Worm (Caenorhabditis elegans) whole organism, L4 larva: Measurements from ENCODE around the gene arp-11.

ENCODE experiments used
- F44E2.7 ChIP-seq: fragments of 200-800 bp; sonication (Bioruptor generic); IDR thresholded peaks from 2 replicates; pipeline ENCODE4 v2.1.2; 2022; ENCODE audit warnings: missing genetic modification characterization, missing compliant biosample characterization
- R02D3.7 ChIP-seq: fragments of 150-350 bp; sonication (generic microtip); optimal IDR thresholded peaks from 3 replicates; lab custom pipeline; 2014; ENCODE audit warnings: missing biosample characterization, missing genetic modification characterization
- Y5F2A.4 ChIP-seq: fragments of 200-800 bp; sonication (Bioruptor generic); optimal IDR thresholded peaks from 2 replicates; lab custom pipeline; 2018; ENCODE audit warnings: mild to moderate bottlenecking, missing genetic modification characterization, missing compliant biosample characterization
- ZK546.5 ChIP-seq, 2 experiments: sonication (generic microtip); optimal IDR thresholded peaks; 2 replicates each; lab custom pipeline; 2017; ENCODE audit warnings: missing biosample characterization in 2 of 2, missing genetic modification characterization in 2 of 2
- aha-1 ChIP-seq: fragments of 150-350 bp; peaks from one replicate; lab custom pipeline; 2014; ENCODE audit warnings: missing biosample characterization, missing genetic modification characterization
- aly-2 ChIP-seq: sonication (generic microtip); optimal IDR thresholded peaks from 2 replicates; lab custom pipeline; 2018; ENCODE audit warnings: missing biosample characterization, missing genetic modification characterization
- arid-1 ChIP-seq: fragments of 200-800 bp; sonication (Bioruptor generic); conservative IDR thresholded peaks from 2 replicates; pipeline ENCODE4 v1.3.6; 2022; ENCODE audit warnings: missing genetic modification reagents, missing genetic modification characterization, missing compliant biosample characterization
- ceh-20 ChIP-seq: fragments of 200-800 bp; sonication (Bioruptor generic); IDR thresholded peaks from 2 replicates; pipeline ENCODE4 v1.3.6; 2022; ENCODE audit warnings: missing genetic modification reagents, missing genetic modification characterization, missing compliant biosample characterization
- ctbp-1 ChIP-seq: fragments of 200-800 bp; sonication (Bioruptor generic); IDR thresholded peaks from 2 replicates; pipeline ENCODE4 v1.3.6; 2022; ENCODE audit warnings: missing genetic modification reagents, missing genetic modification characterization, missing compliant biosample characterization
- daf-19 ChIP-seq: fragments of 200-800 bp; sonication (Bioruptor generic); conservative IDR thresholded peaks from 2 replicates; pipeline ENCODE4 v1.3.6; 2022; ENCODE audit warnings: missing genetic modification characterization, missing compliant biosample characterization
- daf-8 ChIP-seq: fragments of 200-800 bp; sonication (Bioruptor generic); IDR thresholded peaks from 2 replicates; pipeline ENCODE4 v1.3.6; 2022; ENCODE audit warnings: missing genetic modification characterization, missing compliant biosample characterization
- dmd-9 ChIP-seq: fragments of 200-800 bp; sonication (Bioruptor generic); IDR thresholded peaks from 2 replicates; pipeline ENCODE4 v1.3.6; 2022; ENCODE audit warnings: missing genetic modification reagents, missing genetic modification characterization, missing compliant biosample characterization
- dpl-1 ChIP-seq: fragments of 150-350 bp; optimal IDR thresholded peaks from 2 replicates; lab custom pipeline; 2014; ENCODE audit warnings: missing biosample characterization, missing genetic modification reagents, missing genetic modification characterization
- dve-1 ChIP-seq: sonication (generic microtip); optimal IDR thresholded peaks from 2 replicates; lab custom pipeline; 2017; ENCODE audit warnings: antibody characterized with exemption, mild to moderate bottlenecking, missing genetic modification characterization, missing compliant biosample characterization; ENCODE audit not compliant: insufficient read depth
- egl-27 ChIP-seq: sonication (generic microtip); optimal IDR thresholded peaks from 3 replicates; lab custom pipeline; 2017; ENCODE audit warnings: missing biosample characterization, missing genetic modification reagents, missing genetic modification characterization
- gei-8 ChIP-seq: fragments of 200-800 bp; sonication (Bioruptor generic); optimal IDR thresholded peaks from 2 replicates; lab custom pipeline; 2018; ENCODE audit warnings: mild to moderate bottlenecking, missing genetic modification characterization, missing compliant biosample characterization
- hmg-1.1 ChIP-seq: fragments of 200-800 bp; sonication (Bioruptor generic); IDR thresholded peaks from 2 replicates; pipeline ENCODE4 v1.3.6; 2022; ENCODE audit warnings: missing genetic modification reagents, missing genetic modification characterization, missing compliant biosample characterization
- jun-1 ChIP-seq: fragments of 150-350 bp; optimal IDR thresholded peaks from 2 replicates; lab custom pipeline; 2014; ENCODE audit warnings: missing biosample characterization, missing genetic modification reagents, missing genetic modification characterization
- lin-15B ChIP-seq: fragments of 150-350 bp; sonication (generic microtip); optimal IDR thresholded peaks from 3 replicates; lab custom pipeline; 2014; ENCODE audit warnings: missing biosample characterization, missing genetic modification characterization
- lin-29 ChIP-seq: fragments of 200-800 bp; sonication (Bioruptor generic); IDR thresholded peaks from 2 replicates; pipeline ENCODE4 v1.3.6; 2022; ENCODE audit warnings: missing genetic modification reagents, missing genetic modification characterization, missing compliant biosample characterization
- lin-39 ChIP-seq: fragments of 150-350 bp; optimal IDR thresholded peaks from 2 replicates; lab custom pipeline; 2014; ENCODE audit warnings: missing biosample characterization, missing genetic modification reagents, missing genetic modification characterization
- madf-9 ChIP-seq: fragments of 200-800 bp; sonication (Bioruptor generic); conservative IDR thresholded peaks from 2 replicates; pipeline ENCODE4 v1.3.6; 2022; ENCODE audit warnings: missing genetic modification reagents, missing genetic modification characterization, missing compliant biosample characterization
- mdl-1 ChIP-seq, 2 experiments: fragments of 150-350 bp in 1 of 2; sonication (generic microtip) in 1 of 2; optimal IDR thresholded peaks; 2 replicates each; lab custom pipeline; 2014 to 2017; ENCODE audit warnings: missing biosample characterization in 2 of 2, missing genetic modification characterization in 2 of 2
- mxl-3 ChIP-seq: fragments of 200-800 bp; sonication (Bioruptor generic); optimal IDR thresholded peaks from 2 replicates; lab custom pipeline; 2018; ENCODE audit warnings: mild to moderate bottlenecking, missing genetic modification characterization, missing compliant biosample characterization
- nhr-10 ChIP-seq: fragments of 150-350 bp; optimal IDR thresholded peaks from 2 replicates; lab custom pipeline; 2014; ENCODE audit warnings: missing biosample characterization, missing genetic modification characterization
- nhr-102 ChIP-seq: sonication (generic microtip); optimal IDR thresholded peaks from 2 replicates; lab custom pipeline; 2016; ENCODE audit warnings: mild to moderate bottlenecking, missing genetic modification characterization, moderate library complexity, missing compliant biosample characterization
- nhr-28 ChIP-seq: fragments of 150-350 bp; optimal IDR thresholded peaks from 2 replicates; lab custom pipeline; 2014; ENCODE audit warnings: missing biosample characterization, missing genetic modification characterization
- nhr-76 ChIP-seq: fragments of 150-350 bp; optimal IDR thresholded peaks from 2 replicates; lab custom pipeline; 2014; ENCODE audit warnings: missing biosample characterization, missing genetic modification characterization
- pha-4 ChIP-seq, 2 experiments: fragments of 150-350 bp in 1 of 2; fragments of 200-800 bp in 1 of 2; sonication (Bioruptor generic) in 1 of 2; IDR thresholded peaks in 1 of 2; optimal IDR thresholded peaks in 1 of 2; 2 replicates each; pipeline versions ENCODE4 v1.3.6 to Lab custom; 2014 to 2022; ENCODE audit warnings: missing genetic modification characterization in 2 of 2, missing genetic modification reagents in 2 of 2, missing biosample characterization in 1 of 2, missing compliant biosample characterization in 1 of 2
- php-3 ChIP-seq: fragments of 200-800 bp; sonication (Bioruptor generic); IDR thresholded peaks from 2 replicates; pipeline ENCODE4 v1.3.6; 2022; ENCODE audit warnings: missing genetic modification reagents, missing genetic modification characterization, missing compliant biosample characterization
- pqm-1 ChIP-seq: sonication (generic microtip); optimal IDR thresholded peaks from 2 replicates; lab custom pipeline; 2017; ENCODE audit warnings: missing biosample characterization, missing genetic modification characterization
- rbr-2 ChIP-seq: sonication (generic microtip); optimal IDR thresholded peaks from 2 replicates; lab custom pipeline; 2016; ENCODE audit warnings: missing genotype, missing genetic modification characterization, missing compliant biosample characterization
- sdz-12 ChIP-seq: fragments of 200-800 bp; sonication (Bioruptor generic); optimal IDR thresholded peaks from 2 replicates; lab custom pipeline; 2018; ENCODE audit warnings: mild to moderate bottlenecking, missing genetic modification characterization, missing compliant biosample characterization
- set-16 ChIP-seq: fragments of 200-800 bp; sonication (Bioruptor generic); IDR thresholded peaks from 2 replicates; pipeline ENCODE4 v1.3.6; 2022; ENCODE audit warnings: missing genetic modification reagents, missing genetic modification characterization, missing compliant biosample characterization
- snpc-1.2 ChIP-seq: fragments of 200-800 bp; sonication (Bioruptor generic); IDR thresholded peaks from 2 replicates; pipeline ENCODE4 v1.3.6; 2022; ENCODE audit warnings: missing genetic modification reagents, missing genetic modification characterization, missing compliant biosample characterization
- unc-62 ChIP-seq, 3 experiments: fragments of 150-350 bp in 1 of 3; sonication (generic microtip); optimal IDR thresholded peaks in 2 of 3; peaks in 1 of 3; 1 replicate in 1 of 3; 2 replicates in 2 of 3; lab custom pipeline; 2014 to 2017; ENCODE audit warnings: missing biosample characterization in 3 of 3, missing genetic modification characterization in 3 of 3, missing genetic modification reagents in 3 of 3, missing genotype in 1 of 3
- vab-7 ChIP-seq: fragments of 200-800 bp; sonication (Bioruptor generic); IDR thresholded peaks from 2 replicates; pipeline ENCODE4 v1.3.6; 2022; ENCODE audit warnings: missing genetic modification reagents, missing genetic modification characterization, missing compliant biosample characterization
- zfp-3 ChIP-seq: fragments of 200-800 bp; sonication (Bioruptor generic); conservative IDR thresholded peaks from 2 replicates; pipeline ENCODE4 v1.3.6; 2022; ENCODE audit warnings: missing genetic modification reagents, missing genetic modification characterization, missing compliant biosample characterization

arp-11 gene

ce11 chrIV:7931873-7932272, 29.8 kb upstream of the arp-11 start:
- TF ChIP-seq unc-62 (GFP tag; optimal IDR thresholded peaks at IDR 0.05 in 1 of 2; lab: Kevin White, UChicago): peak in 1 of 2 experiments; percentile 92
- TF ChIP-seq unc-62 (tag; optimal IDR thresholded peaks at IDR 0.05; lab: Kevin White, UChicago): no peak
- no peak for TF ChIP-seq mxl-3 (GFP tag; lab: Kevin White, UChicago)
- no peak for TF ChIP-seq php-3
- TF ChIP-seq pqm-1: no peak
- TF ChIP-seq, all 104 proteins: peak for 1

ce11 chrIV:7927852-7928251, 25.8 kb upstream of the arp-11 start, which contains the start of gene gcy-8:
TSS of gene gcy-8 (plus strand) at chrIV:7928152.
- no peak for TF ChIP-seq nhr-10 (tag; lab: Kevin White, UChicago)
- no peak for TF ChIP-seq mdl-1 (tag; optimal IDR thresholded peaks at IDR 0.05; lab: Kevin White, UChicago)
- no peak for TF ChIP-seq daf-19 (GFP tag; lab: Robert Waterston, UW)
- TF ChIP-seq ctbp-1 (GFP tag; lab: Robert Waterston, UW): no peak
- TF ChIP-seq madf-9 (GFP tag; lab: Robert Waterston, UW): no peak
- TF ChIP-seq egl-27 (tag; lab: Kevin White, UChicago): no peak
- no peak for TF ChIP-seq nhr-28 (tag; lab: Kevin White, UChicago)
- no peak for TF ChIP-seq sdz-12 (GFP tag; lab: Kevin White, UChicago)

ce11 chrIV:7927218-7927617, 25.1 kb upstream of the arp-11 start, which contains the start of gene C49H3.12:
TSS of gene C49H3.12 (minus strand) at chrIV:7927318.
- TF ChIP-seq vab-7 (GFP tag; lab: Robert Waterston, UW) (no peak), set-16 (GFP tag; lab: Robert Waterston, UW) (no peak), lin-29 (no peak), rbr-2 (tag; lab: Kevin White, UChicago) (no peak), dve-1 (tag; lab: Kevin White, UChicago) (no peak), aha-1 (peak; percentile 20), ctbp-1 (GFP tag; lab: Robert Waterston, UW) (no peak)

ce11 chrIV:7926102-7926840, 24.2 kb upstream of the arp-11 start, which contains the start of gene rps-2:
TSS of gene rps-2 (minus strand) at chrIV:7926391.
- TF ChIP-seq dpl-1 (GFP tag; lab: Kevin White, UChicago) (peak; percentile 6), set-16 (GFP tag; lab: Robert Waterston, UW) (peak; percentile 87; the same call in 1 of the 2 replicates), zfp-3 (no peak), rbr-2 (tag; lab: Kevin White, UChicago) (peak; percentile 18), F44E2.7 (GFP tag; lab: Robert Waterston, UW) (no peak), R02D3.7 (tag; lab: Kevin White, UChicago) (no peak), hmg-1.1 (0 out of 2 replicates have a peak, but pooled peaks have one; percentile 25), pha-4 (GFP tag; IDR thresholded peaks at IDR 0.05; lab: Robert Waterston, UW) (0 out of 2 replicates have a peak, but pooled peaks have one; percentile 20), pha-4 (tag; optimal IDR thresholded peaks at IDR 0.05; lab: Kevin White, UChicago) (no peak), unc-62 (GFP tag; optimal IDR thresholded peaks at IDR 0.05 in 1 of 2; lab: Kevin White, UChicago) (peak in 1 of 2 experiments; percentile 36), unc-62 (tag; optimal IDR thresholded peaks at IDR 0.05; lab: Kevin White, UChicago) (no peak)

ce11 chrIV:7924975-7925828, 23.1 kb upstream of the arp-11 start:
- TF ChIP-seq nhr-76 (tag; lab: Kevin White, UChicago): no peak
- TF ChIP-seq gei-8 (GFP tag; lab: Kevin White, UChicago): no peak
- no peak for TF ChIP-seq nhr-102 (tag; lab: Kevin White, UChicago)
- no peak for TF ChIP-seq ctbp-1 (GFP tag; lab: Robert Waterston, UW)
- no peak for TF ChIP-seq jun-1 (tag; lab: Kevin White, UChicago)
- no peak for TF ChIP-seq vab-7 (GFP tag; lab: Robert Waterston, UW)
- no peak for TF ChIP-seq aly-2 (tag; lab: Kevin White, UChicago)
- TF ChIP-seq Y5F2A.4: no peak
- TF ChIP-seq snpc-1.2 (GFP tag; lab: Robert Waterston, UW): peak; percentile 55; the same call in 1 of the 2 replicates
- no peak for TF ChIP-seq ceh-20 (GFP tag; lab: Robert Waterston, UW)
- TF ChIP-seq arid-1: peak; percentile 32; the same call in 1 of the 2 replicates
- no peak for TF ChIP-seq ZK546.5 (tag; optimal IDR thresholded peaks at IDR 0.05; lab: Kevin White, UChicago)
- no peak for TF ChIP-seq daf-8
- TF ChIP-seq egl-27 (tag; lab: Kevin White, UChicago): no peak
- no peak for TF ChIP-seq lin-15B (tag; lab: Kevin White, UChicago)
- TF ChIP-seq dmd-9 (GFP tag; lab: Robert Waterston, UW): no peak
- TF ChIP-seq lin-39 (tag; lab: Kevin White, UChicago): no peak
